Fruit fly (Drosophila melanogaster) whole organism, embryonic: Measurements from ENCODE around the gene CG31211.

Experiments used
- Ada2b ChIP-seq: fragments of 200-800 bp; sonication (Bioruptor generic); IDR thresholded peaks from 2 replicates; pipeline ENCODE4 v1.3.6; 2022; ENCODE audit warnings: missing biosample characterization, missing genetic modification characterization
- Atf3 ChIP-seq: fragments of 200-800 bp; sonication (Bioruptor generic); optimal IDR thresholded peaks from 3 replicates; lab custom pipeline; 2016; ENCODE audit warnings: missing biosample characterization, missing genetic modification characterization
- BtbVII ChIP-seq: fragments of 200-800 bp; sonication (Bioruptor generic); optimal IDR thresholded peaks from 3 replicates; lab custom pipeline; 2017; ENCODE audit warnings: missing biosample characterization, mild to moderate bottlenecking, missing genetic modification characterization
- CG10147 ChIP-seq: fragments of 200-800 bp; sonication (Bioruptor generic); optimal IDR thresholded peaks from 2 replicates; lab custom pipeline; 2019; ENCODE audit warnings: missing biosample characterization, mild to moderate bottlenecking, missing genetic modification characterization, moderate library complexity
- CG1024 ChIP-seq: fragments of 200-800 bp; sonication (Bioruptor generic); IDR thresholded peaks from 2 replicates; pipeline ENCODE4 v1.3.6; 2022; ENCODE audit warnings: missing biosample characterization, missing genetic modification characterization
- CG10321 ChIP-seq: fragments of 200-800 bp; sonication (Bioruptor generic); IDR thresholded peaks from 2 replicates; pipeline ENCODE4 v1.3.6; 2022; ENCODE audit warnings: missing biosample characterization, missing genetic modification characterization
- CG11093 ChIP-seq: fragments of 200-800 bp; sonication (Bioruptor generic); IDR thresholded peaks from 3 replicates; pipeline ENCODE4 v1.3.6; 2022; ENCODE audit warnings: missing biosample characterization, missing genetic modification characterization
- CG13894 ChIP-seq: fragments of 200-800 bp; sonication (Bioruptor generic); optimal IDR thresholded peaks from 3 replicates; lab custom pipeline; 2018; ENCODE audit warnings: missing biosample characterization, mild to moderate bottlenecking, missing genetic modification characterization, moderate library complexity
- CG17328 ChIP-seq: fragments of 200-800 bp; sonication (Bioruptor generic); IDR thresholded peaks from 2 replicates; pipeline ENCODE4 v1.3.6; 2022; ENCODE audit warnings: missing biosample characterization, missing genetic modification characterization
- CG17568 ChIP-seq: fragments of 200-800 bp; sonication (Bioruptor generic); optimal IDR thresholded peaks from 2 replicates; lab custom pipeline; 2018; ENCODE audit warnings: missing biosample characterization, mild to moderate bottlenecking, missing genetic modification characterization, moderate library complexity
- CG2202 ChIP-seq: fragments of 200-800 bp; sonication (Bioruptor generic); optimal IDR thresholded peaks from 2 replicates; lab custom pipeline; 2018; ENCODE audit warnings: missing biosample characterization, mild to moderate bottlenecking, missing genetic modification characterization
- CG32772 ChIP-seq: fragments of 200-800 bp; sonication (Bioruptor generic); IDR thresholded peaks from 2 replicates; pipeline ENCODE4 v1.3.6; 2022; ENCODE audit warnings: missing biosample characterization, missing genetic modification characterization
- CG42726 ChIP-seq: fragments of 200-800 bp; sonication (Bioruptor generic); IDR thresholded peaks from 2 replicates; pipeline ENCODE4 v1.3.6; 2022; ENCODE audit warnings: missing biosample characterization, missing genetic modification characterization; ENCODE audit not compliant: partially characterized antibody
- CG5180 ChIP-seq: fragments of 200-800 bp; sonication (Bioruptor generic); optimal IDR thresholded peaks from 3 replicates; lab custom pipeline; 2017; ENCODE audit warnings: missing biosample characterization, missing genetic modification characterization, mild to moderate bottlenecking, moderate library complexity, missing genetic modification reagents
- CG6765 ChIP-seq: fragments of 200-800 bp; sonication (Bioruptor generic); optimal IDR thresholded peaks from 3 replicates; lab custom pipeline; 2017; ENCODE audit warnings: missing biosample characterization, mild to moderate bottlenecking, missing genetic modification characterization
- CG7745 ChIP-seq: fragments of 200-800 bp; sonication (Bioruptor generic); optimal IDR thresholded peaks from 2 replicates; lab custom pipeline; 2018; ENCODE audit warnings: missing biosample characterization, mild to moderate bottlenecking, missing genetic modification characterization, moderate library complexity
- CG8765 ChIP-seq: fragments of 200-800 bp; sonication (Bioruptor generic); IDR thresholded peaks from 2 replicates; pipeline ENCODE4 v1.3.6; 2022; ENCODE audit warnings: missing biosample characterization, missing genetic modification characterization
- Chrac-16 ChIP-seq: fragments of 200-800 bp; sonication (Bioruptor generic); optimal IDR thresholded peaks from 3 replicates; lab custom pipeline; 2016; ENCODE audit warnings: missing biosample characterization, missing genetic modification characterization
- CrebB ChIP-seq: fragments of 200-800 bp; sonication (Bioruptor generic); optimal IDR thresholded peaks from 3 replicates; lab custom pipeline; 2018; ENCODE audit warnings: missing biosample characterization, mild to moderate bottlenecking, missing genetic modification characterization
- Dll ChIP-seq: fragments of 200-800 bp; sonication (Bioruptor generic); IDR thresholded peaks from 4 replicates; pipeline ENCODE4 v1.3.6; 2022; ENCODE audit warnings: missing biosample characterization, missing genetic modification characterization; ENCODE audit not compliant: partially characterized antibody
- Drgx ChIP-seq: fragments of 200-800 bp; sonication (Bioruptor generic); IDR thresholded peaks from 2 replicates; pipeline ENCODE4 v1.3.6; 2022; ENCODE audit warnings: missing biosample characterization, missing genetic modification characterization
- ERR ChIP-seq: fragments of 200-800 bp; sonication (Bioruptor generic); optimal IDR thresholded peaks from 2 replicates; lab custom pipeline; 2016; ENCODE audit warnings: missing biosample characterization, missing genetic modification characterization
- H15 ChIP-seq: fragments of 200-800 bp; sonication (Bioruptor generic); IDR thresholded peaks from 3 replicates; pipeline ENCODE4 v1.3.6; 2022; ENCODE audit warnings: missing biosample characterization, missing genetic modification characterization
- Hand ChIP-seq: fragments of 200-800 bp; sonication (Bioruptor generic); optimal IDR thresholded peaks from 2 replicates; lab custom pipeline; 2017; ENCODE audit warnings: mild to moderate bottlenecking, missing biosample characterization, missing genetic modification reagents, missing genetic modification characterization
- Hr3 ChIP-seq: fragments of 200-800 bp; sonication (Bioruptor generic); optimal IDR thresholded peaks from 3 replicates; lab custom pipeline; 2016; ENCODE audit warnings: missing biosample characterization, missing genetic modification characterization
- Kr ChIP-seq: fragments of 200-800 bp; sonication (Bioruptor generic); optimal IDR thresholded peaks from 2 replicates; lab custom pipeline; 2017; ENCODE audit warnings: missing biosample characterization, mild to moderate bottlenecking, missing genetic modification characterization
- MESR4 ChIP-seq: fragments of 200-800 bp; sonication (Bioruptor generic); optimal IDR thresholded peaks from 2 replicates; lab custom pipeline; 2018; ENCODE audit warnings: missing biosample characterization, mild to moderate bottlenecking, missing genetic modification characterization, moderate library complexity
- Med ChIP-seq: fragments of 200-800 bp; sonication (Bioruptor generic); peaks from one replicate; lab custom pipeline; 2016; ENCODE audit warnings: missing biosample characterization, missing genetic modification characterization, mild to moderate bottlenecking, inconsistent platforms, moderate library complexity
- Sin3A ChIP-seq: fragments of >200 bp; optimal IDR thresholded peaks from 2 replicates; lab custom pipeline; 2018
- Ssrp ChIP-seq: fragments of 200-800 bp; sonication (Bioruptor generic); optimal IDR thresholded peaks from 2 replicates; lab custom pipeline; 2018; ENCODE audit warnings: missing biosample characterization, mild to moderate bottlenecking, missing genetic modification characterization, moderate library complexity
- ab ChIP-seq: fragments of 200-800 bp; sonication (Bioruptor generic); optimal IDR thresholded peaks from 2 replicates; lab custom pipeline; 2016; ENCODE audit warnings: missing biosample characterization, missing genetic modification characterization
- ato ChIP-seq: fragments of 200-800 bp; sonication (Bioruptor generic); IDR thresholded peaks from 2 replicates; pipeline ENCODE4 v1.3.6; 2022; ENCODE audit warnings: missing biosample characterization, missing genetic modification characterization; ENCODE audit not compliant: partially characterized antibody
- bigmax ChIP-seq: fragments of 200-800 bp; sonication (Bioruptor generic); optimal IDR thresholded peaks from 2 replicates; lab custom pipeline; 2018; ENCODE audit warnings: missing biosample characterization, mild to moderate bottlenecking, missing genetic modification characterization
- cg ChIP-seq: fragments of 200-800 bp; sonication (Bioruptor generic); optimal IDR thresholded peaks from 3 replicates; lab custom pipeline; 2019; ENCODE audit warnings: missing biosample characterization, mild to moderate bottlenecking, missing genetic modification characterization, moderate library complexity
- ci ChIP-seq: fragments of 200-800 bp; sonication (Bioruptor generic); IDR thresholded peaks from 3 replicates; pipeline ENCODE4 v1.3.6; 2022; ENCODE audit warnings: missing biosample characterization, missing genetic modification characterization
- dpn ChIP-seq, 2 experiments: fragments of 200-800 bp; sonication (Bioruptor generic); optimal IDR thresholded peaks; 3 replicates each; lab custom pipeline; 2016; ENCODE audit warnings: missing biosample characterization in 2 of 2, missing genetic modification characterization in 2 of 2
- eve ChIP-seq, 2 experiments: fragments of >200 bp; optimal IDR thresholded peaks; 2 replicates each; lab custom pipeline; 2017; ENCODE audit warnings: missing biosample characterization in 2 of 2, missing genetic modification characterization in 2 of 2
- fu2 ChIP-seq: fragments of 200-800 bp; sonication (Bioruptor generic); optimal IDR thresholded peaks from 2 replicates; lab custom pipeline; 2016; ENCODE audit warnings: missing biosample characterization, missing genetic modification characterization
- gce ChIP-seq: fragments of 200-800 bp; sonication (Bioruptor generic); IDR thresholded peaks from 3 replicates; pipeline ENCODE4 v1.3.6; 2022; ENCODE audit warnings: missing biosample characterization, missing genetic modification characterization
- gcm2 ChIP-seq: fragments of 200-800 bp; sonication (Bioruptor generic); optimal IDR thresholded peaks from 2 replicates; lab custom pipeline; 2016; ENCODE audit warnings: missing biosample characterization, missing genetic modification characterization
- gem ChIP-seq: fragments of 200-800 bp; sonication (Bioruptor generic); optimal IDR thresholded peaks from 2 replicates; lab custom pipeline; 2019; ENCODE audit warnings: missing biosample characterization, mild to moderate bottlenecking, missing genetic modification characterization, moderate library complexity
- gfzf ChIP-seq: fragments of 200-800 bp; sonication (Bioruptor generic); optimal IDR thresholded peaks from 2 replicates; lab custom pipeline; 2016; ENCODE audit warnings: missing biosample characterization, mild to moderate bottlenecking, missing genetic modification characterization, moderate library complexity
- hth ChIP-seq: fragments of >200 bp; optimal IDR thresholded peaks from 2 replicates; lab custom pipeline; 2017; ENCODE audit warnings: inconsistent platforms
- insv ChIP-seq, 2 experiments: fragments of 200-800 bp; sonication (Bioruptor generic); optimal IDR thresholded peaks; 3 replicates each; lab custom pipeline; 2016 to 2018; ENCODE audit warnings: missing biosample characterization in 2 of 2, missing genetic modification characterization in 2 of 2
- jigr1 ChIP-seq: fragments of 200-800 bp; sonication (Bioruptor generic); IDR thresholded peaks from 3 replicates; pipeline ENCODE4 v1.3.6; 2022; ENCODE audit warnings: missing biosample characterization, missing genetic modification characterization
- kay ChIP-seq: fragments of 200-800 bp; sonication (Bioruptor generic); optimal IDR thresholded peaks from 2 replicates; lab custom pipeline; 2016; ENCODE audit warnings: missing biosample characterization, missing genetic modification characterization
- maf-S ChIP-seq: fragments of 200-800 bp; sonication (Bioruptor generic); optimal IDR thresholded peaks from 2 replicates; lab custom pipeline; 2016; ENCODE audit warnings: missing biosample characterization, missing genetic modification characterization
- peb ChIP-seq: fragments of 200-800 bp; sonication (Bioruptor generic); IDR thresholded peaks from 2 replicates; pipeline ENCODE4 v1.3.6; 2022; ENCODE audit warnings: missing biosample characterization, missing genetic modification characterization
- pfk ChIP-seq: fragments of 200-800 bp; sonication (Bioruptor generic); optimal IDR thresholded peaks from 2 replicates; lab custom pipeline; 2018; ENCODE audit warnings: missing biosample characterization, mild to moderate bottlenecking, missing genetic modification characterization, moderate library complexity
- pzg ChIP-seq: fragments of 200-800 bp; sonication (Bioruptor generic); optimal IDR thresholded peaks from 3 replicates; lab custom pipeline; 2018; ENCODE audit warnings: missing biosample characterization, mild to moderate bottlenecking, missing genetic modification characterization, moderate library complexity
- shn ChIP-seq: fragments of 200-800 bp; sonication (Bioruptor generic); optimal IDR thresholded peaks from 3 replicates; lab custom pipeline; 2016; ENCODE audit warnings: missing biosample characterization, missing genetic modification characterization
- sug ChIP-seq: fragments of 200-800 bp; optimal IDR thresholded peaks from 2 replicates; lab custom pipeline; 2019; ENCODE audit warnings: missing biosample characterization, mild to moderate bottlenecking, missing genetic modification characterization, moderate library complexity
- tin ChIP-seq: fragments of 200-800 bp; sonication (Bioruptor generic); optimal IDR thresholded peaks from 3 replicates; lab custom pipeline; 2016; ENCODE audit warnings: missing biosample characterization, missing genetic modification characterization

CG31211 gene

DNA sequence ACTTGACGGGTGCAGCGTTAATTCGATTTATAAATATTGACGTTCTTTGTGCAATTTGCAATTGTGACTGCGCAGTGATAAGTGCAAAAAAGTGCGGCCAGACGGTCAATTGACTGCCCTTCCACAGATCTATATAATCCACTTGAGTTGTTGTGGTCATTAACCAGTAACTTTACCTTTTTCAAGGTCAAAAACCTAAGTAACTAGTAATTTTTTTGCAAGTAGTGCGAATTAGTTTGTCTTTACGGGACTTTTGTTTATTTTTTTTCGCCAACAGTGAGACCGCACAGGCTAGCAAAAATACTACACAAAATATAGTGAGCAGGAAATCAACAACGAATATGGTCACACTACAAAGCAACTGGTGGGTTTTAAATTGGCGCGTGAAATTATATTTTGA is 25.2 kb downstream of the CG31211 start, which contains the start of gene Tango9 (continued):
- TF ChIP-seq CG7745 (no peak), CG17328 (GFP tag; lab: Robert Waterston, UW) (no peak), CG1024 (no peak), Med (GFP tag; lab: Kevin White, UChicago) (peak; percentile 63), Dll (GFP tag; lab: Robert Waterston, UW) (no peak), CG10321 (GFP tag; lab: Robert Waterston, UW) (no peak), gem (tag; lab: Kevin White, UChicago) (no peak), Drgx (GFP tag; lab: Robert Waterston, UW) (no peak), CG13894 (no peak), bigmax (GFP tag; lab: Kevin White, UChicago) (no peak), gce (GFP tag; lab: Robert Waterston, UW) (no peak), Atf3 (GFP tag; lab: Kevin White, UChicago) (no peak), H15 (GFP tag; lab: Robert Waterston, UW) (no peak), eve (GFP tag; optimal IDR thresholded peaks at IDR 0.05; lab: Kevin White, UChicago) (no peak), Hr3 (GFP tag; lab: Kevin White, UChicago) (no peak), CrebB (no peak), gfzf (GFP tag; lab: Kevin White, UChicago) (peak; percentile 92), ci (peak; percentile 62; the same call in 2 of the 3 replicates), hth (lab: Kevin White, UChicago) (no peak), CG17568 (GFP tag; lab: Kevin White, UChicago) (no peak), ERR (no peak), Chrac-16 (GFP tag; lab: Kevin White, UChicago) (no peak), pzg (GFP tag; lab: Kevin White, UChicago) (peak; percentile 87), BtbVII (GFP tag; lab: Kevin White, UChicago) (no peak), CG10147 (GFP tag; lab: Kevin White, UChicago) (no peak), shn (GFP tag; lab: Kevin White, UChicago) (no peak), sug (tag; lab: Kevin White, UChicago) (peak; percentile 25), gcm2 (GFP tag; lab: Kevin White, UChicago) (no peak), insv (GFP tag; optimal IDR thresholded peaks at IDR 0.05; lab: Kevin White, UChicago) (no peak), cg (GFP tag; lab: Kevin White, UChicago) (no peak), CG11093 (GFP tag; lab: Robert Waterston, UW) (no peak), MESR4 (GFP tag; lab: Kevin White, UChicago) (peak; percentile 37), CG6765 (GFP tag; lab: Kevin White, UChicago) (no peak), pfk (GFP tag; lab: Kevin White, UChicago) (no peak), fu2 (GFP tag; lab: Kevin White, UChicago) (no peak), ato (no peak), dpn (GFP tag; optimal IDR thresholded peaks at IDR 0.05; lab: Kevin White, UChicago) (peak in 1 of 2 experiments; percentile 2), ab (GFP tag; lab: Kevin White, UChicago) (no peak), Ada2b (GFP tag; lab: Robert Waterston, UW) (no peak), jigr1 (no peak), Sin3A (lab: Kevin White, UChicago) (peak; percentile 55), CG32772 (no peak), Kr (GFP tag; lab: Kevin White, UChicago) (no peak), CG5180 (GFP tag; lab: Kevin White, UChicago) (no peak), tin (GFP tag; lab: Kevin White, UChicago) (no peak), Ssrp (tag; lab: Kevin White, UChicago) (no peak), Hand (GFP tag; lab: Kevin White, UChicago) (no peak), CG8765 (no peak), CG2202 (tag; lab: Kevin White, UChicago) (no peak), CG42726 (GFP tag; lab: Robert Waterston, UW) (no peak), kay (GFP tag; lab: Kevin White, UChicago) (no peak), peb (no peak), maf-S (GFP tag; lab: Kevin White, UChicago) (no peak)
